Worm (Caenorhabditis elegans) whole organism, midembryonic: ENCODE measurements around the gene srsy-1.
A peak's percentile ranks its signal among the peaks of the same experiment; 100 is the strongest.
"Not testable (repeated sequence)": the region's sequence is repeated elsewhere in the genome, so short reads cannot be mapped to it uniquely, and the experiment has no call there.

ENCODE experiments used
- T22C8.4 ChIP-seq: fragments of 200-800 bp; sonication (Bioruptor generic); IDR thresholded peaks from 2 replicates; pipeline ENCODE4 v1.3.6; 2022; ENCODE audit warnings: missing genetic modification characterization, missing compliant biosample characterization
- cog-1 ChIP-seq: sonication (generic microtip); optimal IDR thresholded peaks from 2 replicates; lab custom pipeline; 2016; ENCODE audit warnings: missing genetic modification characterization, missing compliant biosample characterization
- flt-1 ChIP-seq: fragments of 200-800 bp; sonication (Bioruptor generic); IDR thresholded peaks from 2 replicates; pipeline ENCODE4 v1.3.6; 2022; ENCODE audit warnings: missing genetic modification characterization, missing compliant biosample characterization
- klf-2 ChIP-seq: fragments of 200-800 bp; sonication (Bioruptor generic); conservative IDR thresholded peaks from 2 replicates; pipeline ENCODE4 v1.3.6; 2022; ENCODE audit warnings: missing genetic modification reagents, missing genetic modification characterization, missing compliant biosample characterization
- med-1 ChIP-seq: sonication (generic microtip); optimal IDR thresholded peaks from 2 replicates; lab custom pipeline; 2017; ENCODE audit warnings: missing genetic modification characterization, mild to moderate bottlenecking, missing compliant biosample characterization, antibody characterized with exemption, missing genetic modification reagents; ENCODE audit not compliant: insufficient read depth
- ref-1 ChIP-seq: fragments of 200-800 bp; sonication (Bioruptor generic); conservative IDR thresholded peaks from 2 replicates; pipeline ENCODE4 v1.3.6; 2022; ENCODE audit warnings: missing genetic modification reagents, missing genetic modification characterization, missing compliant biosample characterization
- tab-1 ChIP-seq: fragments of 200-800 bp; sonication (Bioruptor generic); IDR thresholded peaks from 2 replicates; pipeline ENCODE4 v1.3.6; 2022; ENCODE audit warnings: missing genetic modification characterization, missing compliant biosample characterization
- ztf-23 ChIP-seq: fragments of 200-800 bp; sonication (Bioruptor generic); IDR thresholded peaks from 2 replicates; pipeline ENCODE4 v1.3.6; 2022; ENCODE audit warnings: missing genetic modification reagents, missing genetic modification characterization, missing compliant biosample characterization
- ztf-29 ChIP-seq: fragments of 200-800 bp; sonication (Bioruptor generic); IDR thresholded peaks from 2 replicates; pipeline ENCODE4 v1.3.6; 2022; ENCODE audit warnings: missing genetic modification reagents, missing genetic modification characterization, missing compliant biosample characterization

Gene srsy-1

DNA sequence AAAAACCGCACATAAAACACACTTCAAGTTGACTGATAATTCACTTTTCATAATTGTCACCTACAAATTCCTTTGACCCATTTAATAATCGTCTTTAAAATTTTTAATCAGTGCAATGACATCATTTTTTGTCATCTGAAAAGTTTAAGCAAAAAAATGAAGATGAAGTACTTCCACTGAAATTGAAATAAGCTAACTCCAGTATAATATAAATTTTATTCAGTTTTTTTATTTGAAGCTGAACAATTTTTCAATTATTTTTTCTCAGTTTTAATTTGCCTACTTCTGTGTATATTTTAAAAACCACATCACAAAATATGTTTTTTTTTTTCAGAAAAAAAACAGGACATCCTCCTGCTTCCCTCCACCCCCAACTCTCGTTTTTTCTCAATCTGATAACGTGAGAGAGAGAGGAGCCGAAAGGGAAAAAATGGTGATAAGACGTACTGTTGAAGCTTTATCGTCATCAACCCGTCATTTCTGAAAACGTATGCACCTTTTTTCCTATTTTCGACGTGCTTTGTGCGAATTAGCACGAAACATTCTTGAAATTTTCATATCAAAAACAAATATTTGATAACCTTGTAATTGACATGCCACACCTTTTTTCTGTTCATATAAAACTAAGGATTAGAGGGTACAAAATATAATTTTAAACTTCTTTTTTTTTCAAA, 11.9 kb upstream of the srsy-1 start, which contains the start of the genes C04G6.11 and mpk-2:
TSS of gene C04G6.11 (minus strand) at position 51 of the 674 bp plus-strand sequence.
TSS of gene mpk-2 (plus strand) at position 335 of the 674 bp plus-strand sequence.
- TF ChIP-seq ztf-23 (GFP tag; lab: Robert Waterston, UW) (no peak), klf-2 (no peak), med-1 (GFP tag; lab: Kevin White, UChicago) (no peak), tab-1 (no peak), flt-1 (GFP tag; lab: Robert Waterston, UW) (no peak), T22C8.4 (GFP tag; lab: Robert Waterston, UW) (no peak), ztf-29 (GFP tag; lab: Robert Waterston, UW) (no peak), ref-1 (GFP tag; lab: Robert Waterston, UW) (no peak), cog-1 (tag; lab: Kevin White, UChicago) (no peak)

DNA sequence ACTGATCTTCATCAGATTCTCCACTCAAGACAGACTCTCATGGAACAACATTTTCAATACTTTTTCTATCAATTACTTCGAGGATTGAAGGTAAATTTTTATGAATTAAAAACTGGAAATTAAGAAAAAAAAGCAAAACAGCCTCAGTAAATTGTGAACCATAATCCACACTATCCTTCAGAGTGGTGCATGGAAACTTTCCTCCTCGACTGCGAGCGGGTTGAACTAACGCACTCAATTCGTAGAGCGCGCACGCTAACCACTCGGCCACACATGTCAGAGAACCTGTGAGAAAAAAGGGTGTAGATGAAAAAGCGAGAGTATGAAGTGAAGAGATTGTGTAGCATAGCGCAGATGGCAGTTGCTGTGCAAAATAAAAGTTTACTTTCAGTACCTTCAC, 10.8 kb upstream of the srsy-1 start:
- TF ChIP-seq ztf-29 (GFP tag; lab: Robert Waterston, UW) = peak; percentile 98
- peak; percentile 91 for TF ChIP-seq cog-1 (tag; lab: Kevin White, UChicago)
- peak; percentile 99 for TF ChIP-seq flt-1 (GFP tag; lab: Robert Waterston, UW)
- TF ChIP-seq med-1 (GFP tag; lab: Kevin White, UChicago) = peak; percentile 90
- peak; percentile 95 for TF ChIP-seq klf-2
- TF ChIP-seq ref-1 (GFP tag; lab: Robert Waterston, UW) = peak; percentile 97
- TF ChIP-seq T22C8.4 (GFP tag; lab: Robert Waterston, UW) = peak; percentile 94
- peak; percentile 96 for TF ChIP-seq ztf-23 (GFP tag; lab: Robert Waterston, UW)
- peak; percentile 98 for TF ChIP-seq tab-1

DNA sequence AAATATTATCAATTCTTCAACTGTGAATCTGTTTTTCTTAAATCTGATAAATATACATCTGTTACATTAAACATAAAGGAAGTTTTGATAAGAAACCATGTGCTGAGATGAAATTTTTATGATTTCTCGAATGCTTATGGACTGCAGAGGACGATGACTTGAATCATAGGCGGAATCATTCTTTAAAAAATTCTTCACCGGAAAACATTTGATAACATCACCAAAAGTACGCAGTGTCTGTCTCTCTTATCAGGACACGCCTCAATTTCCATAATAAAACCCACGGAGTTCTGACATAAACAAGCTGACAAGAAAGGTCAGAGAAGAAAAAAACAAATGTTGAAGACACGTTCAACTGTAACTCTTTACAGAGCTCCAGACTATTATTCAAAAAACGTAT, 6.1 kb upstream of the srsy-1 start, which contains the start of gene F09C12.2:
TSS of gene F09C12.2 (plus strand) at position 320 of the 400 bp plus-strand sequence.
- TF ChIP-seq T22C8.4 (GFP tag; lab: Robert Waterston, UW) = no peak

DNA sequence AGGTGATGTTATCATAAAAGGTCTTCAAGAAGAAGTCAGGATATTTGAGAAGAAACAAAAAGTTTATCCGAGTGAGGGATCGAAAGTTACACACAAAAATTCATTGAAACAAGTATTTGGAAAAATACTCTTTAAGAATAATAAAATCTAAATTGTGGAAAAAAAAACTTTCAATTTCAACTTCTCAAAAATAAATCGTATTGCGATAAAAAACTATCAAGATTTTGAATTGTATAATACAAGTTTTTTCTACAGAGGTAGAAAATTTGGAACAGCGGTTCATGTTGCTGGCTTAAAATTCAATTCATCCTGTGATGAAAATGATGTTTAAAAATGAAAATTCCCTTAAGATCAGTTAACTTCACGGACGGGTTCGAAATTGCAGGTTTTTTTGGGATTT, 3.8 kb upstream of the srsy-1 start, which contains the start of gene F09C12.8:
TSS of gene F09C12.8 (plus strand) at position 301 of the 400 bp plus-strand sequence.
- TF ChIP-seq klf-2 (no peak), ztf-23 (GFP tag; lab: Robert Waterston, UW) (no peak), med-1 (GFP tag; lab: Kevin White, UChicago) (no peak), T22C8.4 (GFP tag; lab: Robert Waterston, UW) (no peak), tab-1 (no peak), flt-1 (GFP tag; lab: Robert Waterston, UW) (no peak), cog-1 (tag; lab: Kevin White, UChicago) (no peak), ztf-29 (GFP tag; lab: Robert Waterston, UW) (no peak), ref-1 (GFP tag; lab: Robert Waterston, UW) (no peak)

DNA sequence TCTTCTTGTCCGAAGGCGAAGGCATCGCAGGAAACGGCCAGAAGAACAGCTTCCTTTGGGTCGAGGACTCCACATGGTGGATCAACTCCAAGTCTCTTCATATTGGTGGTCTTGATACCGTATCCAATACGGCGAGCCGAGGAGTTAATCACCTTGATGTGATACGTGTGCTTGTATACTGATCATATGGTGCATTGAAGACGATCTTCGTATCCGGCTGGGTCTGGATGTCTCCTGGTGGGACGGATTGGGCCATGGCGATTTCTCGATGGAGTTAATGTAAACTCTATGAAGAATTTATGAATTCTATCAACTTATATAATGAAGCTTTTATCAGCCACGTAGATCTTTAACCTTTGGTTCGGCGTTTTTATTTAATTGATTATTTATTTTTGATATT, 598 bp upstream of the srsy-1 start, which contains the start of gene msp-74:
TSS of gene msp-74 (minus strand) at position 101 of the 400 bp plus-strand sequence.
- TF ChIP-seq ref-1, flt-1, ztf-29 (GFP tag; lab: Robert Waterston, UW): not testable (repeated sequence)

DNA sequence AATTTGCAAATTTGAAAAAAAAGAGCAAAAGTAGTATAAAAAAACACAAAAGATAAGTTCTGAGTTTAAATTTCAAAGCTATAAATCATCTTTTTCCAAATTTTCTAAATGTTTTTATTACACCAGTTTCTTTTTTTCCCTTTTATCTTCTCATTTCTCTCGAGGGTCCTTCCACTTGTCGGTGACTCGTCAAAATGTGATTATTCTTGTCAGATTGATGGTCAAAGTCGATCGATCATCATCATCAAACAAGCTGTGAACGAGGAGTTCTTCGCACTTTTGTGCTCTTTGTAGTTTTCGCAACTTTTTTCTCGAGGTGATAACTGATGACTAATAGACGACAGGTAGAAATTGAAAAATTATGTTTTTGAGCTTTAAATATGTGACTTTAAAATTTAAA, 4.8 kb downstream of the srsy-1 start:
- no peak for TF ChIP-seq cog-1 (tag; lab: Kevin White, UChicago)
- no peak for TF ChIP-seq med-1 (GFP tag; lab: Kevin White, UChicago)
- no peak for TF ChIP-seq klf-2
- TF ChIP-seq ztf-29 (GFP tag; lab: Robert Waterston, UW) = no peak
- TF ChIP-seq ztf-23 (GFP tag; lab: Robert Waterston, UW) = no peak
- TF ChIP-seq flt-1 (GFP tag; lab: Robert Waterston, UW) = no peak
- TF ChIP-seq T22C8.4 (GFP tag; lab: Robert Waterston, UW) = no peak
- no peak for TF ChIP-seq tab-1
- no peak for TF ChIP-seq ref-1 (GFP tag; lab: Robert Waterston, UW)

DNA sequence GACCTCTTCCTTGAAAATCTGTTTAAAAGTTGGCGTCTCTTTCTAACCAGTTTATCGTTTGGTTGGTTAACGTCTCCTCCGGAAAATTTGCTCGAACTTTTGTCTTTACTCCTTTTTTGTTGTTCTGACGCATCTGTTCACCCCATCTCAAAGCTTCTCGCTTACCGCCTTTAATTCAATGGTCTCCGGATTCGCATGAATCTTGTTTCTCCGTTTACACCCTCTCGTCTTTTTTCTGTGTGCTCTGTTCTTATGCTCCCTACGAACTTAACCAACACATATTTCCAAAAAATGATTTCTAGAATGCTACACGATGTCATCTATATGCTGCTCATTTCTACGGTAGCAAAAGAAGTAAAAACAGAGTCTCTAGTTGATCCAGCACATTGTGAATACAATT, 14.2 kb downstream of the srsy-1 start, which contains the start of gene lgc-56:
TSS of gene lgc-56 (plus strand) at position 301 of the 400 bp plus-strand sequence.
- no peak for TF ChIP-seq cog-1 (tag; lab: Kevin White, UChicago)
- no peak for TF ChIP-seq T22C8.4 (GFP tag; lab: Robert Waterston, UW)
- TF ChIP-seq ref-1 (GFP tag; lab: Robert Waterston, UW) = no peak
- TF ChIP-seq klf-2 = no peak
- no peak for TF ChIP-seq ztf-29 (GFP tag; lab: Robert Waterston, UW)
- no peak for TF ChIP-seq ztf-23 (GFP tag; lab: Robert Waterston, UW)
- no peak for TF ChIP-seq med-1 (GFP tag; lab: Kevin White, UChicago)
- no peak for TF ChIP-seq flt-1 (GFP tag; lab: Robert Waterston, UW)
- no peak for TF ChIP-seq tab-1

DNA sequence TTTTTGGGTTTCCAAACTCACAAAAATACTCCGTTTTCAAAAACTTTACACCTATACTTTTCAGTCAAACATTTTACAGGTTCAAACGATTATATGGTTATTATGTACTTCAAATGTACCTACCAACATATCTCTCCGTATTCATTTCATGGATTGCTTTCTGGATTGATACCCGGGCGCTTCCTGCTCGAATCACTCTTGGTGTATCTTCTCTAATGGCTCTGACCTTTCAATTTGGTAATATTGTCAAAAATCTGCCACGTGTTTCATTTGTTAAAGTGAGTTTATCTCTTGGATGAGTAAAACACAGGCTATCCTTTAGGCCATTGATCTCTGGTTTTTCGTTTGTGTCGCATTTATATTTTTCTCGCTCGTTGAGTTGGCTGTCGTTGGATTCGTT, 16.0 kb downstream of the srsy-1 start:
- no peak for TF ChIP-seq ref-1 (GFP tag; lab: Robert Waterston, UW)
- TF ChIP-seq med-1 (GFP tag; lab: Kevin White, UChicago) = no peak
- no peak for TF ChIP-seq tab-1
- no peak for TF ChIP-seq ztf-29 (GFP tag; lab: Robert Waterston, UW)
- TF ChIP-seq flt-1 (GFP tag; lab: Robert Waterston, UW) = no peak
- TF ChIP-seq T22C8.4 (GFP tag; lab: Robert Waterston, UW) = no peak
- TF ChIP-seq cog-1 (tag; lab: Kevin White, UChicago) = no peak
- no peak for TF ChIP-seq klf-2
- TF ChIP-seq ztf-23 (GFP tag; lab: Robert Waterston, UW) = no peak

DNA sequence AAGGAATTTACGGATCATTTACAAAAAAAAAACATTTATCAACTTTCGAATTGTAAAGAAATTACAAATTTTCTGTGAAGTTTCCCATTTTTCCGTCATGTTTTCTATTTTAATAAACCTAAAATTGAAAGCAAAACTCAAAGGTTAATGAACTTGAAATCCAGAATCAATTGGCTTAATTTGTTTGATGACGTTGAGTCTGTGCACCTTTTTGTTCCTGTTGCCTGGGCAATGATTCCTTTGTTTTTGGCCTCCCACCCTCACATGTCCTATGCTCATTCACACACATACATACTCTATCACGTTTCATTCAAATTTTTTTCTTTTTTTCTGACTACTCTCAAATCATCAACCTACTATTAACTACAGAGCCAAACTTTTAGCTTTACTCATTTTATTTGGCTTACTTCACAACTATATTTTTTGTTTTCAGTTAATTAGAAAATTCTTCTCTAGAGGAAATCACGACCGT, 20.5 kb downstream of the srsy-1 start, which contains the start of gene F58A6.2:
TSS of gene F58A6.2 (plus strand) at position 422 of the 472 bp plus-strand sequence.
- no peak for TF ChIP-seq tab-1
- TF ChIP-seq klf-2 = no peak
- TF ChIP-seq ztf-29 (GFP tag; lab: Robert Waterston, UW) = no peak
- no peak for TF ChIP-seq T22C8.4 (GFP tag; lab: Robert Waterston, UW)
- no peak for TF ChIP-seq cog-1 (tag; lab: Kevin White, UChicago)
- no peak for TF ChIP-seq ref-1 (GFP tag; lab: Robert Waterston, UW)
- no peak for TF ChIP-seq med-1 (GFP tag; lab: Kevin White, UChicago)
- no peak for TF ChIP-seq flt-1 (GFP tag; lab: Robert Waterston, UW)
- no peak for TF ChIP-seq ztf-23 (GFP tag; lab: Robert Waterston, UW)
